Worm (Caenorhabditis elegans) whole organism, L1 larva: ENCODE data around the gene wee-1.1.

Source experiments
- C04F5.9 ChIP-seq: sonication (generic microtip); optimal IDR thresholded peaks from 2 replicates; lab custom pipeline; 2016; ENCODE audit warnings: missing genetic modification characterization, missing compliant biosample characterization
- aly-2 ChIP-seq: fragments of 150-350 bp; optimal IDR thresholded peaks from 2 replicates; lab custom pipeline; 2014; ENCODE audit warnings: missing biosample characterization, missing genetic modification characterization
- ceh-90 ChIP-seq: sonication (generic microtip); optimal IDR thresholded peaks from 2 replicates; lab custom pipeline; 2016; ENCODE audit warnings: missing genetic modification characterization, missing compliant biosample characterization
- ces-1 ChIP-seq: fragments of 150-350 bp; optimal IDR thresholded peaks from 2 replicates; lab custom pipeline; 2014; ENCODE audit warnings: missing biosample characterization, missing genetic modification reagents, missing genetic modification characterization
- hlh-4 ChIP-seq: sonication (generic microtip); optimal IDR thresholded peaks from 2 replicates; lab custom pipeline; 2016; ENCODE audit warnings: mild to moderate bottlenecking, missing genetic modification characterization, missing compliant biosample characterization
- hpl-2 ChIP-seq: fragments of 150-350 bp; optimal IDR thresholded peaks from 2 replicates; lab custom pipeline; 2014; ENCODE audit warnings: missing biosample characterization, missing genetic modification reagents, missing genetic modification characterization
- lin-35 ChIP-seq, 2 experiments: fragments of 150-350 bp; optimal IDR thresholded peaks; 2 replicates each; lab custom pipeline; 2014; ENCODE audit warnings: missing biosample characterization in 2 of 2, missing genetic modification characterization in 2 of 2, missing genetic modification reagents in 2 of 2
- nhr-20 ChIP-seq: sonication (generic microtip); optimal IDR thresholded peaks from 2 replicates; lab custom pipeline; 2016; ENCODE audit warnings: mild to moderate bottlenecking, missing genetic modification characterization, missing compliant biosample characterization
- nhr-28 ChIP-seq: fragments of 150-350 bp; optimal IDR thresholded peaks from 2 replicates; lab custom pipeline; 2014; ENCODE audit warnings: missing biosample characterization, missing genetic modification characterization
- nhr-77 ChIP-seq: fragments of 150-350 bp; optimal IDR thresholded peaks from 2 replicates; lab custom pipeline; 2014; ENCODE audit warnings: missing biosample characterization, missing genetic modification characterization
- nhr-90 ChIP-seq: sonication (generic microtip); optimal IDR thresholded peaks from 2 replicates; lab custom pipeline; 2016; ENCODE audit warnings: mild to moderate bottlenecking, missing genetic modification characterization, missing compliant biosample characterization; ENCODE audit not compliant: poor library complexity
- unc-62 ChIP-seq: fragments of 150-350 bp; optimal IDR thresholded peaks from 2 replicates; lab custom pipeline; 2014; ENCODE audit warnings: missing biosample characterization, missing genetic modification reagents, missing genetic modification characterization
- unc-86 ChIP-seq: sonication (generic microtip); optimal IDR thresholded peaks from 2 replicates; lab custom pipeline; 2016; ENCODE audit warnings: missing genetic modification characterization, missing compliant biosample characterization
- zip-4 ChIP-seq: fragments of 200-800 bp; sonication (Bioruptor generic); optimal IDR thresholded peaks from 2 replicates; lab custom pipeline; 2018; ENCODE audit warnings: mild to moderate bottlenecking, missing genetic modification characterization, moderate library complexity, missing compliant biosample characterization

- TF ChIP-seq nhr-20 (tag; lab: Kevin White, UChicago): no peak
- TF ChIP-seq aly-2: no peak
- TF ChIP-seq lin-35 (GFP tag; optimal IDR thresholded peaks at IDR 0.05; lab: Kevin White, UChicago): peak in 1 of 2 experiments; percentile 1
- TF ChIP-seq ceh-90: no peak
- TF ChIP-seq nhr-90 (tag; lab: Kevin White, UChicago): peak; percentile 52
- TF ChIP-seq hpl-2 (GFP tag; lab: Kevin White, UChicago): no peak
- no peak for TF ChIP-seq zip-4 (GFP tag; lab: Kevin White, UChicago)
- TF ChIP-seq unc-62: no peak
- no peak for TF ChIP-seq C04F5.9
- TF ChIP-seq nhr-77 (tag; lab: Kevin White, UChicago): no peak
- no peak for TF ChIP-seq ces-1 (GFP tag; lab: Kevin White, UChicago)
- TF ChIP-seq nhr-28: no peak
- no peak for TF ChIP-seq hlh-4 (tag; lab: Kevin White, UChicago)
- TF ChIP-seq unc-86 (tag; lab: Kevin White, UChicago): no peak
These were observed 14.2 kb upstream of the wee-1.1 start, which contains the start of gene mrpl-53 for ce11 chrII:9597516-9598047.
